Worm (Caenorhabditis elegans) whole organism, L3 larva: ENCODE results near the gene oac-52.
A peak's percentile ranks its signal among the peaks of the same experiment; 100 is the strongest.

Experiments used
- R02D3.7 ChIP-seq: fragments of 150-350 bp; optimal IDR thresholded peaks from 2 replicates; lab custom pipeline; 2014; ENCODE audit warnings: missing biosample characterization, missing genetic modification characterization
- ZK546.5 ChIP-seq: sonication (generic microtip); optimal IDR thresholded peaks from 2 replicates; lab custom pipeline; 2017; ENCODE audit warnings: missing biosample characterization, missing genetic modification characterization
- aly-2 ChIP-seq: fragments of 150-350 bp; optimal IDR thresholded peaks from 2 replicates; lab custom pipeline; 2014; ENCODE audit warnings: missing biosample characterization, missing genetic modification characterization
- ama-1 ChIP-seq: fragments of 150-350 bp; optimal IDR thresholded peaks from 2 replicates; lab custom pipeline; 2018
- ceh-16 ChIP-seq: sonication (generic microtip); optimal IDR thresholded peaks from 2 replicates; lab custom pipeline; 2017; ENCODE audit warnings: missing biosample characterization, missing genetic modification characterization
- ceh-28 ChIP-seq: fragments of 150-350 bp; optimal IDR thresholded peaks from 2 replicates; lab custom pipeline; 2014; ENCODE audit warnings: missing biosample characterization, missing genetic modification reagents, missing genetic modification characterization
- ceh-82 ChIP-seq: fragments of 150-350 bp; optimal IDR thresholded peaks from 2 replicates; lab custom pipeline; 2014; ENCODE audit warnings: missing biosample characterization, missing genetic modification characterization
- ceh-9 ChIP-seq: sonication (generic microtip); optimal IDR thresholded peaks from 2 replicates; lab custom pipeline; 2018; ENCODE audit warnings: missing biosample characterization, missing genetic modification characterization
- egl-5 ChIP-seq: fragments of 150-350 bp; optimal IDR thresholded peaks from 2 replicates; lab custom pipeline; 2017; ENCODE audit warnings: missing biosample characterization, missing genetic modification reagents, missing genetic modification characterization, inconsistent platforms
- elt-1 ChIP-seq: fragments of 150-350 bp; optimal IDR thresholded peaks from 2 replicates; lab custom pipeline; 2014; ENCODE audit warnings: missing biosample characterization, missing genetic modification characterization
- elt-2 ChIP-seq: sonication (generic microtip); optimal IDR thresholded peaks from 2 replicates; lab custom pipeline; 2016; ENCODE audit warnings: missing genetic modification reagents, mild to moderate bottlenecking, missing genetic modification characterization, missing compliant biosample characterization
- elt-3 ChIP-seq, 3 experiments: fragments of 150-350 bp in 1 of 3; sonication (generic microtip) in 2 of 3; optimal IDR thresholded peaks; 2 replicates in 2 of 3; 4 replicates in 1 of 3; lab custom pipeline; 2014 to 2017; ENCODE audit warnings: missing biosample characterization in 3 of 3, missing genetic modification characterization in 3 of 3
- fos-1 ChIP-seq: fragments of 150-350 bp; optimal IDR thresholded peaks from 2 replicates; lab custom pipeline; 2014; ENCODE audit warnings: missing biosample characterization, missing genetic modification characterization
- hmg-11 ChIP-seq: sonication (generic microtip); optimal IDR thresholded peaks from 2 replicates; lab custom pipeline; 2016; ENCODE audit warnings: missing genetic modification characterization, missing compliant biosample characterization
- jun-1 ChIP-seq: fragments of 150-350 bp; optimal IDR thresholded peaks from 2 replicates; lab custom pipeline; 2014; ENCODE audit warnings: missing biosample characterization, missing genetic modification reagents, missing genetic modification characterization
- lin-15B ChIP-seq: fragments of 150-350 bp; optimal IDR thresholded peaks from 2 replicates; lab custom pipeline; 2014; ENCODE audit warnings: missing biosample characterization, missing genetic modification characterization
- lin-39 ChIP-seq: fragments of 150-350 bp; optimal IDR thresholded peaks from 2 replicates; lab custom pipeline; 2018; ENCODE audit warnings: missing biosample characterization, missing genetic modification reagents, missing genetic modification characterization
- lsy-12 ChIP-seq: sonication (generic microtip); optimal IDR thresholded peaks from 2 replicates; lab custom pipeline; 2016; ENCODE audit warnings: mild to moderate bottlenecking, missing genetic modification characterization, missing compliant biosample characterization
- mdl-1 ChIP-seq: fragments of 150-350 bp; optimal IDR thresholded peaks from 2 replicates; lab custom pipeline; 2014; ENCODE audit warnings: missing biosample characterization, missing genetic modification characterization
- mml-1 ChIP-seq: fragments of 150-350 bp; sonication (generic microtip); optimal IDR thresholded peaks from 3 replicates; lab custom pipeline; 2014; ENCODE audit warnings: missing biosample characterization, missing genetic modification characterization
- nfya-1 ChIP-seq: sonication (generic microtip); optimal IDR thresholded peaks from 2 replicates; lab custom pipeline; 2017; ENCODE audit warnings: missing genetic modification characterization, mild to moderate bottlenecking, missing compliant biosample characterization, antibody characterized with exemption, moderate library complexity; ENCODE audit not compliant: insufficient read depth
- nhr-11 ChIP-seq: fragments of 150-350 bp; optimal IDR thresholded peaks from 2 replicates; lab custom pipeline; 2014; ENCODE audit warnings: missing biosample characterization, missing genetic modification characterization
- nhr-12 ChIP-seq: fragments of 150-350 bp; optimal IDR thresholded peaks from 2 replicates; lab custom pipeline; 2014; ENCODE audit warnings: missing biosample characterization, missing genetic modification characterization
- nhr-23 ChIP-seq: fragments of 150-350 bp; optimal IDR thresholded peaks from 2 replicates; lab custom pipeline; 2014; ENCODE audit warnings: missing biosample characterization, missing genetic modification reagents, missing genetic modification characterization
- nhr-237 ChIP-seq: fragments of 150-350 bp; optimal IDR thresholded peaks from 2 replicates; lab custom pipeline; 2014; ENCODE audit warnings: missing biosample characterization, missing genetic modification characterization
- nhr-25 ChIP-seq: sonication (generic microtip); optimal IDR thresholded peaks from 2 replicates; lab custom pipeline; 2017; ENCODE audit warnings: missing biosample characterization, missing genetic modification characterization
- nhr-28 ChIP-seq: fragments of 150-350 bp; optimal IDR thresholded peaks from 2 replicates; lab custom pipeline; 2014; ENCODE audit warnings: missing biosample characterization, missing genetic modification characterization
- nhr-43 ChIP-seq: sonication (generic microtip); optimal IDR thresholded peaks from 2 replicates; lab custom pipeline; 2016; ENCODE audit warnings: mild to moderate bottlenecking, missing genetic modification characterization, missing compliant biosample characterization; ENCODE audit not compliant: poor library complexity, severe bottlenecking
- nhr-67 ChIP-seq: fragments of 150-350 bp; optimal IDR thresholded peaks from 2 replicates; lab custom pipeline; 2014; ENCODE audit warnings: missing biosample characterization, missing genetic modification characterization
- nhr-76 ChIP-seq: fragments of 150-350 bp; sonication (generic microtip); optimal IDR thresholded peaks from 5 replicates; lab custom pipeline; 2014; ENCODE audit warnings: missing biosample characterization, missing genetic modification characterization
- nhr-77 ChIP-seq: fragments of 150-350 bp; optimal IDR thresholded peaks from 2 replicates; lab custom pipeline; 2014; ENCODE audit warnings: missing biosample characterization, missing genetic modification characterization
- pha-4 ChIP-seq: fragments of 150-350 bp; optimal IDR thresholded peaks from 2 replicates; lab custom pipeline; 2014; ENCODE audit warnings: missing biosample characterization, missing genetic modification reagents, missing genetic modification characterization
- pqm-1 ChIP-seq: fragments of 150-350 bp; optimal IDR thresholded peaks from 2 replicates; lab custom pipeline; 2017; ENCODE audit warnings: missing biosample characterization, missing genetic modification characterization, inconsistent platforms
- sea-2 ChIP-seq: fragments of 150-350 bp; sonication (generic microtip); optimal IDR thresholded peaks from 4 replicates; lab custom pipeline; 2014; ENCODE audit warnings: missing biosample characterization, missing genetic modification reagents, missing genetic modification characterization
- skn-1 ChIP-seq: fragments of 150-350 bp; optimal IDR thresholded peaks from 2 replicates; lab custom pipeline; 2014; ENCODE audit warnings: missing biosample characterization, missing genetic modification characterization
- snpc-4 ChIP-seq: fragments of 150-350 bp; optimal IDR thresholded peaks from 2 replicates; lab custom pipeline; 2014; ENCODE audit warnings: missing biosample characterization, missing genetic modification characterization
- tbx-2 ChIP-seq: sonication (generic microtip); optimal IDR thresholded peaks from 2 replicates; lab custom pipeline; 2016; ENCODE audit warnings: mild to moderate bottlenecking, missing genetic modification characterization, missing compliant biosample characterization
- unc-62 ChIP-seq: fragments of 150-350 bp; sonication (generic microtip); optimal IDR thresholded peaks from 4 replicates; lab custom pipeline; 2014; ENCODE audit warnings: missing biosample characterization, missing genetic modification reagents, missing genetic modification characterization
- zag-1 ChIP-seq: fragments of 150-350 bp; optimal IDR thresholded peaks from 2 replicates; lab custom pipeline; 2014; ENCODE audit warnings: missing biosample characterization, missing genetic modification characterization
- ztf-4 ChIP-seq: fragments of 150-350 bp; optimal IDR thresholded peaks from 2 replicates; lab custom pipeline; 2014; ENCODE audit warnings: missing biosample characterization, missing genetic modification characterization

The oac-52 gene

ce11 chrIV:4346512-4346911 lies at the start of gene oac-52:
oac-52 (minus strand) TSS chrIV:4346612.
- TF ChIP-seq lin-39 (tag; lab: Kevin White, UChicago) (no peak), nhr-28 (tag; lab: Kevin White, UChicago) (no peak), elt-2 (tag; lab: Kevin White, UChicago) (no peak), mml-1 (tag; lab: Kevin White, UChicago) (no peak), ztf-4 (tag; lab: Kevin White, UChicago) (no peak)

ce11 chrIV:4395555-4395954 lies 49.1 kb upstream of the oac-52 start:
- TF ChIP-seq nhr-23 (tag; lab: Kevin White, UChicago) (no peak), ztf-4 (tag; lab: Kevin White, UChicago) (no peak), mdl-1 (tag; lab: Kevin White, UChicago) (no peak), nhr-67 (tag; lab: Kevin White, UChicago) (no peak), ama-1 (lab: Kevin White, UChicago) (no peak), nhr-12 (no peak), fos-1 (tag; lab: Kevin White, UChicago) (no peak), snpc-4 (tag; lab: Kevin White, UChicago) (no peak), ceh-28 (tag; lab: Kevin White, UChicago) (no peak), aly-2 (tag; lab: Kevin White, UChicago) (no peak), R02D3.7 (tag; lab: Kevin White, UChicago) (no peak), nfya-1 (tag; lab: Kevin White, UChicago) (no peak)

DNA sequence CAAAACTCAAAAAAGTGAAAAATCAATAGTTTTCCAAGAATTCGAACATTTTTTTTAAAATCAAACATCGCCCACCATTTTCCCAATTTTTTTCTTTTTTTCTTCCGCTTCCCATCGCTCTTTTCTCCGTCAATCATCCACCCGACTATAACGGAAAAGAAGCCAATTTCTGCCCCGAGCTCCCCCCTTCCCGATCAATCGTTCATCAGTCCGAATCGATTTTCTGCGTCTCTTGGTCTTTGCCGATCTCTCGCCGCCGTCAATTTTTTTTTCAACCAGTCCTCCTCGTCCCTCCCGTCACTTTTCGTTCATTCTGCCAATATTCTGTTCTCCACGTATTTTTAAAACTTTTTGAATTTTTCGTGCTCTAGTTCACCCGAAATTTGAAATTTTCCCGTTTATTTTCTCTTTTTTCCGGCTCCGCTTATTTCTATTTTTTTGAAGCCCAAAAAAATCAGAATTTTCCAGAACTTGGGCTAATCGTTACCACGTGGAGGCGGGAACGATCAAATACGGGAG lies 47.6 kb upstream of the oac-52 start, which contains the start of gene ell-1:
TSS of gene ell-1 (plus strand) at position 469 of the 519 bp plus-strand sequence.
- TF ChIP-seq nhr-23 (tag; lab: Kevin White, UChicago): no peak
- peak; percentile 18 for TF ChIP-seq pha-4
- peak; percentile 4 for TF ChIP-seq ceh-28 (tag; lab: Kevin White, UChicago)
- TF ChIP-seq nfya-1 (tag; lab: Kevin White, UChicago): peak; percentile 3

DNA sequence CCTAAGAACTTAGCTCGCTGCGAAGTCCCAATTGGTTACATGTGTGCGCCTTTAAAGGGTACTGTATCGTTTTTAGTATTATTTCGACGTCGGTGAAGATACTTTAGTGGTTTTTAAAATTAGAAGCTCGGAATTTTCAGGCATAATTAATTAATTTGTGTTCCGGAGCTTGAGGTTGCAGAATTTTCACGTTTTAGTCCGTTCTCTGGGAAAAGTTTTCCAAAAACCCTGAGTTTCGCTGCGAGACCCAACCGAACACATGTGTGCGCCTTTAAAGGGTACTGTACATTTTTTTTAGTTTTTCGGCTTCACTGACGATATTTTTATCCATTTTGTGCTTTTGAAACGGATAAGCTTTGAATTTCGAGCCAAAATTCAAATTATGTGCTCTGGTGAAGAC lies 47.1 kb upstream of the oac-52 start:
- TF ChIP-seq mdl-1 (tag; lab: Kevin White, UChicago): no peak
- TF ChIP-seq mml-1 (tag; lab: Kevin White, UChicago): no peak
- TF ChIP-seq jun-1 (tag; lab: Kevin White, UChicago): no peak

DNA sequence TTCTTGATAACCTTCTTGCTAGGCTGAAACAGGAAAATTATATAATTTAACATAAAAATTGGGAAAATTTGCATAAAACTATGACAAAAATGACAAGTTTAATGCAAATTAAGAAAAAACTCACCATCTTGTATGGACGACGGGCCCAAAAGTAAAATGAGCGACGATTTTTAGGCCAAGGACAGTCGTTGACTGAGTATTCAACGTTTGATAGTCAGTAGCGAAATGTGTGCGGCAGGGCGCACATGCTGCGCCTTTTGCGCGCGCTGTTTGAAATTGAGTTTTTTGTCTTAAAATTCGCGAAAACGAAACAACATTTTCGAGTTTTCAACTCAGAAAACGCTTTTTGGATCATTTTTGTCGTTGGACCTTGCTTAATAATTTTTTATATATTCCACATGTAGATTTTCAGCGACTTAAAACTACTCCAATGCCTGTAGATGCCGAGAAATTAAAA lies 44.1 kb upstream of the oac-52 start, which contains the start of the genes rpl-7A and set-21:
TSS of gene rpl-7A (minus strand) at position 153 of the 457 bp plus-strand sequence.
TSS of gene set-21 (plus strand) at position 407 of the 457 bp plus-strand sequence.
- TF ChIP-seq aly-2 (tag; lab: Kevin White, UChicago) (no peak), nhr-28 (tag; lab: Kevin White, UChicago) (peak; percentile 39), lin-39 (tag; lab: Kevin White, UChicago) (peak; percentile 75), pha-4 (peak; percentile 91), nhr-25 (peak; percentile 98), skn-1 (tag; lab: Kevin White, UChicago) (peak; percentile 65), ceh-9 (no peak), nfya-1 (tag; lab: Kevin White, UChicago) (peak; percentile 89), jun-1 (tag; lab: Kevin White, UChicago) (peak; percentile 79), sea-2 (no peak), ceh-28 (tag; lab: Kevin White, UChicago) (peak; percentile 64), ceh-16 (tag; lab: Kevin White, UChicago) (no peak), elt-2 (tag; lab: Kevin White, UChicago) (peak; percentile 86), nhr-11 (peak; percentile 82), R02D3.7 (tag; lab: Kevin White, UChicago) (peak; percentile 92), snpc-4 (tag; lab: Kevin White, UChicago) (peak; percentile 86), lin-15B (tag; lab: Kevin White, UChicago) (peak; percentile 96), nhr-43 (tag; lab: Kevin White, UChicago) (peak; percentile 98), nhr-67 (tag; lab: Kevin White, UChicago) (no peak), nhr-76 (tag; lab: Kevin White, UChicago) (no peak), lsy-12 (peak; percentile 97), hmg-11 (tag; lab: Kevin White, UChicago) (peak; percentile 89), unc-62 (peak; percentile 36), ZK546.5 (tag; lab: Kevin White, UChicago) (peak; percentile 40), tbx-2 (tag; lab: Kevin White, UChicago) (peak; percentile 92), fos-1 (tag; lab: Kevin White, UChicago) (peak; percentile 39), mdl-1 (tag; lab: Kevin White, UChicago) (no peak), nhr-77 (tag; lab: Kevin White, UChicago) (peak; percentile 79), pqm-1 (tag; lab: Kevin White, UChicago) (peak; percentile 45), elt-3 (tag; optimal IDR thresholded peaks at IDR 0.05; lab: Kevin White, UChicago) (peak; percentile 13 to 87 (median 16)), ceh-82 (tag; lab: Kevin White, UChicago) (peak; percentile 77), zag-1 (tag; lab: Kevin White, UChicago) (peak; percentile 24), egl-5 (tag; lab: Kevin White, UChicago) (peak; percentile 42), nhr-23 (tag; lab: Kevin White, UChicago) (peak; percentile 97), nhr-237 (tag; lab: Kevin White, UChicago) (no peak), elt-1 (tag; lab: Kevin White, UChicago) (peak; percentile 4), ama-1 (lab: Kevin White, UChicago) (no peak)
- TF ChIP-seq, all 47 proteins: peak for 28
